Worm (Caenorhabditis elegans) whole organism, L3 larva: ENCODE measurements around the gene mrps-31.
A peak's percentile ranks its signal among the peaks of the same experiment; 100 is the strongest.

Experiments used
- R02D3.7 ChIP-seq: fragments of 150-350 bp; optimal IDR thresholded peaks from 2 replicates; lab custom pipeline; 2014; ENCODE audit warnings: missing biosample characterization, missing genetic modification characterization
- ZK546.5 ChIP-seq: sonication (generic microtip); optimal IDR thresholded peaks from 2 replicates; lab custom pipeline; 2017; ENCODE audit warnings: missing biosample characterization, missing genetic modification characterization
- aly-2 ChIP-seq: fragments of 150-350 bp; optimal IDR thresholded peaks from 2 replicates; lab custom pipeline; 2014; ENCODE audit warnings: missing biosample characterization, missing genetic modification characterization
- ama-1 ChIP-seq: fragments of 150-350 bp; optimal IDR thresholded peaks from 2 replicates; lab custom pipeline; 2018
- ceh-16 ChIP-seq: sonication (generic microtip); optimal IDR thresholded peaks from 2 replicates; lab custom pipeline; 2017; ENCODE audit warnings: missing biosample characterization, missing genetic modification characterization
- ceh-28 ChIP-seq: fragments of 150-350 bp; optimal IDR thresholded peaks from 2 replicates; lab custom pipeline; 2014; ENCODE audit warnings: missing biosample characterization, missing genetic modification reagents, missing genetic modification characterization
- ceh-82 ChIP-seq: fragments of 150-350 bp; optimal IDR thresholded peaks from 2 replicates; lab custom pipeline; 2014; ENCODE audit warnings: missing biosample characterization, missing genetic modification characterization
- ceh-9 ChIP-seq: sonication (generic microtip); optimal IDR thresholded peaks from 2 replicates; lab custom pipeline; 2018; ENCODE audit warnings: missing biosample characterization, missing genetic modification characterization
- daf-12 ChIP-seq: fragments of 150-350 bp; optimal IDR thresholded peaks from 2 replicates; lab custom pipeline; 2014; ENCODE audit warnings: missing biosample characterization, missing genetic modification reagents, missing genetic modification characterization
- egl-27 ChIP-seq: sonication (generic microtip); optimal IDR thresholded peaks from 4 replicates; lab custom pipeline; 2017; ENCODE audit warnings: missing biosample characterization, missing genetic modification reagents, missing genetic modification characterization
- egl-5 ChIP-seq: fragments of 150-350 bp; optimal IDR thresholded peaks from 2 replicates; lab custom pipeline; 2017; ENCODE audit warnings: missing biosample characterization, missing genetic modification reagents, missing genetic modification characterization, inconsistent platforms
- elt-1 ChIP-seq: fragments of 150-350 bp; optimal IDR thresholded peaks from 2 replicates; lab custom pipeline; 2014; ENCODE audit warnings: missing biosample characterization, missing genetic modification characterization
- elt-2 ChIP-seq: sonication (generic microtip); optimal IDR thresholded peaks from 2 replicates; lab custom pipeline; 2016; ENCODE audit warnings: missing genetic modification reagents, mild to moderate bottlenecking, missing genetic modification characterization, missing compliant biosample characterization
- elt-3 ChIP-seq, 3 experiments: fragments of 150-350 bp in 1 of 3; sonication (generic microtip) in 2 of 3; optimal IDR thresholded peaks; 2 replicates in 2 of 3; 4 replicates in 1 of 3; lab custom pipeline; 2014 to 2017; ENCODE audit warnings: missing biosample characterization in 3 of 3, missing genetic modification characterization in 3 of 3
- eor-1 ChIP-seq, 2 experiments: fragments of 150-350 bp; optimal IDR thresholded peaks; 2 replicates each; lab custom pipeline; 2014 to 2018; ENCODE audit warnings: missing biosample characterization in 2 of 2, missing genetic modification characterization in 2 of 2
- fkh-10 ChIP-seq: sonication (generic microtip); optimal IDR thresholded peaks from 2 replicates; lab custom pipeline; 2017; ENCODE audit warnings: missing biosample characterization, missing genetic modification reagents, missing genetic modification characterization
- fkh-2 ChIP-seq: fragments of 150-350 bp; optimal IDR thresholded peaks from 2 replicates; lab custom pipeline; 2014; ENCODE audit warnings: missing biosample characterization, missing genetic modification reagents, missing genetic modification characterization
- fos-1 ChIP-seq: fragments of 150-350 bp; optimal IDR thresholded peaks from 2 replicates; lab custom pipeline; 2014; ENCODE audit warnings: missing biosample characterization, missing genetic modification characterization
- hmg-11 ChIP-seq: sonication (generic microtip); optimal IDR thresholded peaks from 2 replicates; lab custom pipeline; 2016; ENCODE audit warnings: missing genetic modification characterization, missing compliant biosample characterization
- jun-1 ChIP-seq: fragments of 150-350 bp; optimal IDR thresholded peaks from 2 replicates; lab custom pipeline; 2014; ENCODE audit warnings: missing biosample characterization, missing genetic modification reagents, missing genetic modification characterization
- lin-15B ChIP-seq: fragments of 150-350 bp; optimal IDR thresholded peaks from 2 replicates; lab custom pipeline; 2014; ENCODE audit warnings: missing biosample characterization, missing genetic modification characterization
- lin-39 ChIP-seq: fragments of 150-350 bp; optimal IDR thresholded peaks from 2 replicates; lab custom pipeline; 2018; ENCODE audit warnings: missing biosample characterization, missing genetic modification reagents, missing genetic modification characterization
- lsy-12 ChIP-seq: sonication (generic microtip); optimal IDR thresholded peaks from 2 replicates; lab custom pipeline; 2016; ENCODE audit warnings: mild to moderate bottlenecking, missing genetic modification characterization, missing compliant biosample characterization
- mdl-1 ChIP-seq: fragments of 150-350 bp; optimal IDR thresholded peaks from 2 replicates; lab custom pipeline; 2014; ENCODE audit warnings: missing biosample characterization, missing genetic modification characterization
- mml-1 ChIP-seq: fragments of 150-350 bp; sonication (generic microtip); optimal IDR thresholded peaks from 3 replicates; lab custom pipeline; 2014; ENCODE audit warnings: missing biosample characterization, missing genetic modification characterization
- nfya-1 ChIP-seq: sonication (generic microtip); optimal IDR thresholded peaks from 2 replicates; lab custom pipeline; 2017; ENCODE audit warnings: missing genetic modification characterization, mild to moderate bottlenecking, missing compliant biosample characterization, antibody characterized with exemption, moderate library complexity; ENCODE audit not compliant: insufficient read depth
- nhr-11 ChIP-seq: fragments of 150-350 bp; optimal IDR thresholded peaks from 2 replicates; lab custom pipeline; 2014; ENCODE audit warnings: missing biosample characterization, missing genetic modification characterization
- nhr-12 ChIP-seq: fragments of 150-350 bp; optimal IDR thresholded peaks from 2 replicates; lab custom pipeline; 2014; ENCODE audit warnings: missing biosample characterization, missing genetic modification characterization
- nhr-23 ChIP-seq: fragments of 150-350 bp; optimal IDR thresholded peaks from 2 replicates; lab custom pipeline; 2014; ENCODE audit warnings: missing biosample characterization, missing genetic modification reagents, missing genetic modification characterization
- nhr-237 ChIP-seq: fragments of 150-350 bp; optimal IDR thresholded peaks from 2 replicates; lab custom pipeline; 2014; ENCODE audit warnings: missing biosample characterization, missing genetic modification characterization
- nhr-25 ChIP-seq: sonication (generic microtip); optimal IDR thresholded peaks from 2 replicates; lab custom pipeline; 2017; ENCODE audit warnings: missing biosample characterization, missing genetic modification characterization
- nhr-28 ChIP-seq: fragments of 150-350 bp; optimal IDR thresholded peaks from 2 replicates; lab custom pipeline; 2014; ENCODE audit warnings: missing biosample characterization, missing genetic modification characterization
- nhr-43 ChIP-seq: sonication (generic microtip); optimal IDR thresholded peaks from 2 replicates; lab custom pipeline; 2016; ENCODE audit warnings: mild to moderate bottlenecking, missing genetic modification characterization, missing compliant biosample characterization; ENCODE audit not compliant: poor library complexity, severe bottlenecking
- nhr-67 ChIP-seq: fragments of 150-350 bp; optimal IDR thresholded peaks from 2 replicates; lab custom pipeline; 2014; ENCODE audit warnings: missing biosample characterization, missing genetic modification characterization
- nhr-76 ChIP-seq: fragments of 150-350 bp; sonication (generic microtip); optimal IDR thresholded peaks from 5 replicates; lab custom pipeline; 2014; ENCODE audit warnings: missing biosample characterization, missing genetic modification characterization
- nhr-77 ChIP-seq: fragments of 150-350 bp; optimal IDR thresholded peaks from 2 replicates; lab custom pipeline; 2014; ENCODE audit warnings: missing biosample characterization, missing genetic modification characterization
- pha-4 ChIP-seq: fragments of 150-350 bp; optimal IDR thresholded peaks from 2 replicates; lab custom pipeline; 2014; ENCODE audit warnings: missing biosample characterization, missing genetic modification reagents, missing genetic modification characterization
- pqm-1 ChIP-seq: fragments of 150-350 bp; optimal IDR thresholded peaks from 2 replicates; lab custom pipeline; 2017; ENCODE audit warnings: missing biosample characterization, missing genetic modification characterization, inconsistent platforms
- sea-2 ChIP-seq: fragments of 150-350 bp; sonication (generic microtip); optimal IDR thresholded peaks from 4 replicates; lab custom pipeline; 2014; ENCODE audit warnings: missing biosample characterization, missing genetic modification reagents, missing genetic modification characterization
- skn-1 ChIP-seq: fragments of 150-350 bp; optimal IDR thresholded peaks from 2 replicates; lab custom pipeline; 2014; ENCODE audit warnings: missing biosample characterization, missing genetic modification characterization
- snpc-4 ChIP-seq: fragments of 150-350 bp; optimal IDR thresholded peaks from 2 replicates; lab custom pipeline; 2014; ENCODE audit warnings: missing biosample characterization, missing genetic modification characterization
- tbx-2 ChIP-seq: sonication (generic microtip); optimal IDR thresholded peaks from 2 replicates; lab custom pipeline; 2016; ENCODE audit warnings: mild to moderate bottlenecking, missing genetic modification characterization, missing compliant biosample characterization
- unc-39 ChIP-seq: sonication (generic microtip); optimal IDR thresholded peaks from 4 replicates; lab custom pipeline; 2017; ENCODE audit warnings: missing biosample characterization, missing genetic modification characterization
- unc-62 ChIP-seq: fragments of 150-350 bp; sonication (generic microtip); optimal IDR thresholded peaks from 4 replicates; lab custom pipeline; 2014; ENCODE audit warnings: missing biosample characterization, missing genetic modification reagents, missing genetic modification characterization
- zag-1 ChIP-seq: fragments of 150-350 bp; optimal IDR thresholded peaks from 2 replicates; lab custom pipeline; 2014; ENCODE audit warnings: missing biosample characterization, missing genetic modification characterization
- ztf-11 ChIP-seq: fragments of 150-350 bp; optimal IDR thresholded peaks from 2 replicates; lab custom pipeline; 2014; ENCODE audit warnings: missing biosample characterization, missing genetic modification characterization
- ztf-4 ChIP-seq: fragments of 150-350 bp; optimal IDR thresholded peaks from 2 replicates; lab custom pipeline; 2014; ENCODE audit warnings: missing biosample characterization, missing genetic modification characterization

Gene mrps-31

ce11 chrIII:3630337-3630736 is at the start of gene mrps-31:
Gene mrps-31, minus strand, starts transcription at chrIII:3630372.
- TF ChIP-seq eor-1 (tag; optimal IDR thresholded peaks at IDR 0.05; lab: Kevin White, UChicago) (no peak), elt-2 (tag; lab: Kevin White, UChicago) (peak; percentile 99), R02D3.7 (tag; lab: Kevin White, UChicago) (peak; percentile 3), hmg-11 (tag; lab: Kevin White, UChicago) (peak; percentile 57), lin-15B (tag; lab: Kevin White, UChicago) (peak; percentile 60), ceh-82 (tag; lab: Kevin White, UChicago) (no peak), nfya-1 (tag; lab: Kevin White, UChicago) (peak; percentile 66), nhr-23 (tag; lab: Kevin White, UChicago) (peak; percentile 43), pqm-1 (peak; percentile 78), snpc-4 (tag; lab: Kevin White, UChicago) (peak; percentile 44), ztf-11 (no peak), lin-39 (tag; lab: Kevin White, UChicago) (peak; percentile 44), tbx-2 (tag; lab: Kevin White, UChicago) (no peak), pha-4 (peak; percentile 73)

- TF ChIP-seq elt-3 (tag; optimal IDR thresholded peaks at IDR 0.05; lab: Kevin White, UChicago) (no peak), lin-39 (tag; lab: Kevin White, UChicago) (peak; percentile 36), nhr-76 (tag; lab: Kevin White, UChicago) (no peak), eor-1 (tag; optimal IDR thresholded peaks at IDR 0.05; lab: Kevin White, UChicago) (no peak)
Observed at ce11 chrIII:3679083-3679482, 48.9 kb upstream of the mrps-31 start.

- peak; percentile 17 for TF ChIP-seq snpc-4 (tag; lab: Kevin White, UChicago)
- no peak for TF ChIP-seq nhr-43 (tag; lab: Kevin White, UChicago)
- TF ChIP-seq skn-1 = no peak
- peak; percentile 63 for TF ChIP-seq pha-4
- peak; percentile 90 for TF ChIP-seq ceh-28 (tag; lab: Kevin White, UChicago)
- no peak for TF ChIP-seq ceh-9 (tag; lab: Kevin White, UChicago)
- peak; percentile 43 for TF ChIP-seq lin-15B (tag; lab: Kevin White, UChicago)
- no peak for TF ChIP-seq nhr-25 (tag; lab: Kevin White, UChicago)
- TF ChIP-seq egl-5 (tag; lab: Kevin White, UChicago) = peak; percentile 80
- no peak for TF ChIP-seq R02D3.7 (tag; lab: Kevin White, UChicago)
- TF ChIP-seq daf-12 = no peak
- TF ChIP-seq nhr-23 (tag; lab: Kevin White, UChicago) = no peak
- peak; percentile 5 for TF ChIP-seq fkh-2 (tag; lab: Kevin White, UChicago)
- TF ChIP-seq jun-1 (tag; lab: Kevin White, UChicago) = peak; percentile 15
- no peak for TF ChIP-seq unc-39 (tag; lab: Kevin White, UChicago)
- TF ChIP-seq nhr-67 = no peak
- peak; percentile 83 for TF ChIP-seq nfya-1 (tag; lab: Kevin White, UChicago)
- TF ChIP-seq mml-1 (tag; lab: Kevin White, UChicago) = no peak
- no peak for TF ChIP-seq nhr-77 (tag; lab: Kevin White, UChicago)
- peak; percentile 15 for TF ChIP-seq lsy-12 (tag; lab: Kevin White, UChicago)
- TF ChIP-seq sea-2 (GFP tag; lab: Kevin White, UChicago) = peak; percentile 18
- TF ChIP-seq nhr-237 (tag; lab: Kevin White, UChicago) = no peak
- no peak for TF ChIP-seq ztf-4
- no peak for TF ChIP-seq ztf-11
- peak; percentile 89 for TF ChIP-seq lin-39 (tag; lab: Kevin White, UChicago)
- no peak for TF ChIP-seq ceh-82 (tag; lab: Kevin White, UChicago)
- TF ChIP-seq pqm-1 = no peak
- no peak for TF ChIP-seq elt-3 (tag; optimal IDR thresholded peaks at IDR 0.05; lab: Kevin White, UChicago)
- TF ChIP-seq nhr-28 (tag; lab: Kevin White, UChicago) = no peak
- peak; percentile 26 for TF ChIP-seq ama-1 (lab: Kevin White, UChicago)
- TF ChIP-seq nhr-12 (tag; lab: Kevin White, UChicago) = no peak
- no peak for TF ChIP-seq nhr-11 (tag; lab: Kevin White, UChicago)
- TF ChIP-seq eor-1 (tag; optimal IDR thresholded peaks at IDR 0.05; lab: Kevin White, UChicago) = no peak
- no peak for TF ChIP-seq zag-1 (tag; lab: Kevin White, UChicago)
- TF ChIP-seq elt-1 (tag; lab: Kevin White, UChicago) = no peak
- no peak for TF ChIP-seq nhr-76 (tag; lab: Kevin White, UChicago)
- TF ChIP-seq hmg-11 (tag; lab: Kevin White, UChicago) = peak; percentile 78
- peak; percentile 82 for TF ChIP-seq fkh-10 (GFP tag; lab: Kevin White, UChicago)
- TF ChIP-seq ceh-16 (tag; lab: Kevin White, UChicago) = no peak
- TF ChIP-seq mdl-1 (tag; lab: Kevin White, UChicago) = no peak
- TF ChIP-seq aly-2 = no peak
- TF ChIP-seq egl-27 = no peak
- TF ChIP-seq tbx-2 (tag; lab: Kevin White, UChicago) = peak; percentile 11
- TF ChIP-seq elt-2 (tag; lab: Kevin White, UChicago) = no peak
- no peak for TF ChIP-seq unc-62 (GFP tag; lab: Kevin White, UChicago)
- no peak for TF ChIP-seq ZK546.5
- TF ChIP-seq fos-1 (tag; lab: Kevin White, UChicago) = no peak
- TF ChIP-seq, all 47 proteins: peak for 15
Observed at ce11 chrIII:3677378-3677777, 47.2 kb upstream of the mrps-31 start.
